Worm (Caenorhabditis elegans) whole organism, L3 larva: ENCODE data around the gene anmt-1.

Source experiments
- R02D3.7 ChIP-seq: fragments of 150-350 bp; optimal IDR thresholded peaks from 2 replicates; lab custom pipeline; 2014; ENCODE audit warnings: missing biosample characterization, missing genetic modification characterization
- ZK546.5 ChIP-seq: sonication (generic microtip); optimal IDR thresholded peaks from 2 replicates; lab custom pipeline; 2017; ENCODE audit warnings: missing biosample characterization, missing genetic modification characterization
- aly-2 ChIP-seq: fragments of 150-350 bp; optimal IDR thresholded peaks from 2 replicates; lab custom pipeline; 2014; ENCODE audit warnings: missing biosample characterization, missing genetic modification characterization
- ama-1 ChIP-seq: fragments of 150-350 bp; optimal IDR thresholded peaks from 2 replicates; lab custom pipeline; 2018
- ceh-28 ChIP-seq: fragments of 150-350 bp; optimal IDR thresholded peaks from 2 replicates; lab custom pipeline; 2014; ENCODE audit warnings: missing biosample characterization, missing genetic modification reagents, missing genetic modification characterization
- ceh-82 ChIP-seq: fragments of 150-350 bp; optimal IDR thresholded peaks from 2 replicates; lab custom pipeline; 2014; ENCODE audit warnings: missing biosample characterization, missing genetic modification characterization
- daf-12 ChIP-seq: fragments of 150-350 bp; optimal IDR thresholded peaks from 2 replicates; lab custom pipeline; 2014; ENCODE audit warnings: missing biosample characterization, missing genetic modification reagents, missing genetic modification characterization
- egl-27 ChIP-seq: sonication (generic microtip); optimal IDR thresholded peaks from 4 replicates; lab custom pipeline; 2017; ENCODE audit warnings: missing biosample characterization, missing genetic modification reagents, missing genetic modification characterization
- egl-5 ChIP-seq: fragments of 150-350 bp; optimal IDR thresholded peaks from 2 replicates; lab custom pipeline; 2017; ENCODE audit warnings: missing biosample characterization, missing genetic modification reagents, missing genetic modification characterization, inconsistent platforms
- elt-1 ChIP-seq: fragments of 150-350 bp; optimal IDR thresholded peaks from 2 replicates; lab custom pipeline; 2014; ENCODE audit warnings: missing biosample characterization, missing genetic modification characterization
- elt-2 ChIP-seq: sonication (generic microtip); optimal IDR thresholded peaks from 2 replicates; lab custom pipeline; 2016; ENCODE audit warnings: missing genetic modification reagents, mild to moderate bottlenecking, missing genetic modification characterization, missing compliant biosample characterization
- elt-3 ChIP-seq, 3 experiments: fragments of 150-350 bp in 1 of 3; sonication (generic microtip) in 2 of 3; optimal IDR thresholded peaks; 2 replicates in 2 of 3; 4 replicates in 1 of 3; lab custom pipeline; 2014 to 2017; ENCODE audit warnings: missing biosample characterization in 3 of 3, missing genetic modification characterization in 3 of 3
- fkh-10 ChIP-seq: sonication (generic microtip); optimal IDR thresholded peaks from 2 replicates; lab custom pipeline; 2017; ENCODE audit warnings: missing biosample characterization, missing genetic modification reagents, missing genetic modification characterization
- fkh-2 ChIP-seq: fragments of 150-350 bp; optimal IDR thresholded peaks from 2 replicates; lab custom pipeline; 2014; ENCODE audit warnings: missing biosample characterization, missing genetic modification reagents, missing genetic modification characterization
- fos-1 ChIP-seq: fragments of 150-350 bp; optimal IDR thresholded peaks from 2 replicates; lab custom pipeline; 2014; ENCODE audit warnings: missing biosample characterization, missing genetic modification characterization
- hmg-11 ChIP-seq: sonication (generic microtip); optimal IDR thresholded peaks from 2 replicates; lab custom pipeline; 2016; ENCODE audit warnings: missing genetic modification characterization, missing compliant biosample characterization
- jun-1 ChIP-seq: fragments of 150-350 bp; optimal IDR thresholded peaks from 2 replicates; lab custom pipeline; 2014; ENCODE audit warnings: missing biosample characterization, missing genetic modification reagents, missing genetic modification characterization
- lin-15B ChIP-seq: fragments of 150-350 bp; optimal IDR thresholded peaks from 2 replicates; lab custom pipeline; 2014; ENCODE audit warnings: missing biosample characterization, missing genetic modification characterization
- lin-39 ChIP-seq: fragments of 150-350 bp; optimal IDR thresholded peaks from 2 replicates; lab custom pipeline; 2018; ENCODE audit warnings: missing biosample characterization, missing genetic modification reagents, missing genetic modification characterization
- mdl-1 ChIP-seq: fragments of 150-350 bp; optimal IDR thresholded peaks from 2 replicates; lab custom pipeline; 2014; ENCODE audit warnings: missing biosample characterization, missing genetic modification characterization
- mml-1 ChIP-seq: fragments of 150-350 bp; sonication (generic microtip); optimal IDR thresholded peaks from 3 replicates; lab custom pipeline; 2014; ENCODE audit warnings: missing biosample characterization, missing genetic modification characterization
- nfya-1 ChIP-seq: sonication (generic microtip); optimal IDR thresholded peaks from 2 replicates; lab custom pipeline; 2017; ENCODE audit warnings: missing genetic modification characterization, mild to moderate bottlenecking, missing compliant biosample characterization, antibody characterized with exemption, moderate library complexity; ENCODE audit not compliant: insufficient read depth
- nhr-11 ChIP-seq: fragments of 150-350 bp; optimal IDR thresholded peaks from 2 replicates; lab custom pipeline; 2014; ENCODE audit warnings: missing biosample characterization, missing genetic modification characterization
- nhr-12 ChIP-seq: fragments of 150-350 bp; optimal IDR thresholded peaks from 2 replicates; lab custom pipeline; 2014; ENCODE audit warnings: missing biosample characterization, missing genetic modification characterization
- nhr-23 ChIP-seq: fragments of 150-350 bp; optimal IDR thresholded peaks from 2 replicates; lab custom pipeline; 2014; ENCODE audit warnings: missing biosample characterization, missing genetic modification reagents, missing genetic modification characterization
- nhr-25 ChIP-seq: sonication (generic microtip); optimal IDR thresholded peaks from 2 replicates; lab custom pipeline; 2017; ENCODE audit warnings: missing biosample characterization, missing genetic modification characterization
- nhr-28 ChIP-seq: fragments of 150-350 bp; optimal IDR thresholded peaks from 2 replicates; lab custom pipeline; 2014; ENCODE audit warnings: missing biosample characterization, missing genetic modification characterization
- nhr-43 ChIP-seq: sonication (generic microtip); optimal IDR thresholded peaks from 2 replicates; lab custom pipeline; 2016; ENCODE audit warnings: mild to moderate bottlenecking, missing genetic modification characterization, missing compliant biosample characterization; ENCODE audit not compliant: poor library complexity, severe bottlenecking
- nhr-67 ChIP-seq: fragments of 150-350 bp; optimal IDR thresholded peaks from 2 replicates; lab custom pipeline; 2014; ENCODE audit warnings: missing biosample characterization, missing genetic modification characterization
- nhr-76 ChIP-seq: fragments of 150-350 bp; sonication (generic microtip); optimal IDR thresholded peaks from 5 replicates; lab custom pipeline; 2014; ENCODE audit warnings: missing biosample characterization, missing genetic modification characterization
- pha-4 ChIP-seq: fragments of 150-350 bp; optimal IDR thresholded peaks from 2 replicates; lab custom pipeline; 2014; ENCODE audit warnings: missing biosample characterization, missing genetic modification reagents, missing genetic modification characterization
- pqm-1 ChIP-seq: fragments of 150-350 bp; optimal IDR thresholded peaks from 2 replicates; lab custom pipeline; 2017; ENCODE audit warnings: missing biosample characterization, missing genetic modification characterization, inconsistent platforms
- sea-2 ChIP-seq: fragments of 150-350 bp; sonication (generic microtip); optimal IDR thresholded peaks from 4 replicates; lab custom pipeline; 2014; ENCODE audit warnings: missing biosample characterization, missing genetic modification reagents, missing genetic modification characterization
- skn-1 ChIP-seq: fragments of 150-350 bp; optimal IDR thresholded peaks from 2 replicates; lab custom pipeline; 2014; ENCODE audit warnings: missing biosample characterization, missing genetic modification characterization
- snpc-4 ChIP-seq: fragments of 150-350 bp; optimal IDR thresholded peaks from 2 replicates; lab custom pipeline; 2014; ENCODE audit warnings: missing biosample characterization, missing genetic modification characterization
- tbx-2 ChIP-seq: sonication (generic microtip); optimal IDR thresholded peaks from 2 replicates; lab custom pipeline; 2016; ENCODE audit warnings: mild to moderate bottlenecking, missing genetic modification characterization, missing compliant biosample characterization
- unc-39 ChIP-seq: sonication (generic microtip); optimal IDR thresholded peaks from 4 replicates; lab custom pipeline; 2017; ENCODE audit warnings: missing biosample characterization, missing genetic modification characterization
- zag-1 ChIP-seq: fragments of 150-350 bp; optimal IDR thresholded peaks from 2 replicates; lab custom pipeline; 2014; ENCODE audit warnings: missing biosample characterization, missing genetic modification characterization
- ztf-11 ChIP-seq: fragments of 150-350 bp; optimal IDR thresholded peaks from 2 replicates; lab custom pipeline; 2014; ENCODE audit warnings: missing biosample characterization, missing genetic modification characterization
- ztf-4 ChIP-seq: fragments of 150-350 bp; optimal IDR thresholded peaks from 2 replicates; lab custom pipeline; 2014; ENCODE audit warnings: missing biosample characterization, missing genetic modification characterization

Gene anmt-1

DNA sequence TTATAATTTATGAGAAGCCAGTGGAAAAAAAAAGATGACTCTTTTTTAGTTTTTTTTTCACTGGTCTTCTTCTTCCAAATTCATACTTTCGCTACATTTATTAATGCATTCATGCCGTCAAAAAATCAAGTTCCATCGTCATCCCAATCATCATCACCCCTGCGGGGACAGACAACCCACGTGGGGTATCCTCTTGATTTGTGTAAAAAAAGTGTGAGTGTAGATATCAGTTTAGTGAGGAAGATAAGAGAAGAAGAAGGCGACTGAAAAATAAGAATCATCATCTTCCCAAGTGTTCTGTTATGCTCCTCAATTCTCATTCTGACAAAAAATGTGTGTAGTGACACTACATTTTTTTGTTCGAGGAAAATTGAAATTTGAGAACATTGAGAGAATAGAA is 47.4 kb downstream of the anmt-1 start:
- no peak for TF ChIP-seq daf-12 (tag; lab: Kevin White, UChicago)
- no peak for TF ChIP-seq nhr-76 (tag; lab: Kevin White, UChicago)
- TF ChIP-seq nhr-25 (tag; lab: Kevin White, UChicago) = peak; percentile 35
- TF ChIP-seq ZK546.5 (tag; lab: Kevin White, UChicago) = no peak
- TF ChIP-seq nhr-43 (tag; lab: Kevin White, UChicago) = peak; percentile 0
- TF ChIP-seq ztf-11 (tag; lab: Kevin White, UChicago) = no peak
- TF ChIP-seq nhr-11 (tag; lab: Kevin White, UChicago) = no peak
- no peak for TF ChIP-seq lin-15B (tag; lab: Kevin White, UChicago)
- TF ChIP-seq fos-1 (tag; lab: Kevin White, UChicago) = no peak
- TF ChIP-seq nfya-1 (tag; lab: Kevin White, UChicago) = peak; percentile 42
- no peak for TF ChIP-seq pqm-1 (tag; lab: Kevin White, UChicago)
- TF ChIP-seq skn-1 (tag; lab: Kevin White, UChicago) = no peak
- TF ChIP-seq ceh-28 (tag; lab: Kevin White, UChicago) = no peak
- TF ChIP-seq elt-2 (tag; lab: Kevin White, UChicago) = peak; percentile 0
- no peak for TF ChIP-seq jun-1 (tag; lab: Kevin White, UChicago)
- TF ChIP-seq nhr-23 (tag; lab: Kevin White, UChicago) = no peak
- TF ChIP-seq tbx-2 (tag; lab: Kevin White, UChicago) = no peak
- TF ChIP-seq mdl-1 (tag; lab: Kevin White, UChicago) = no peak
- no peak for TF ChIP-seq egl-5 (tag; lab: Kevin White, UChicago)
- no peak for TF ChIP-seq aly-2 (tag; lab: Kevin White, UChicago)
- no peak for TF ChIP-seq ztf-4 (tag; lab: Kevin White, UChicago)
- no peak for TF ChIP-seq lin-39 (tag; lab: Kevin White, UChicago)
- TF ChIP-seq nhr-12 (tag; lab: Kevin White, UChicago) = no peak
- TF ChIP-seq fkh-2 (tag; lab: Kevin White, UChicago) = no peak

DNA sequence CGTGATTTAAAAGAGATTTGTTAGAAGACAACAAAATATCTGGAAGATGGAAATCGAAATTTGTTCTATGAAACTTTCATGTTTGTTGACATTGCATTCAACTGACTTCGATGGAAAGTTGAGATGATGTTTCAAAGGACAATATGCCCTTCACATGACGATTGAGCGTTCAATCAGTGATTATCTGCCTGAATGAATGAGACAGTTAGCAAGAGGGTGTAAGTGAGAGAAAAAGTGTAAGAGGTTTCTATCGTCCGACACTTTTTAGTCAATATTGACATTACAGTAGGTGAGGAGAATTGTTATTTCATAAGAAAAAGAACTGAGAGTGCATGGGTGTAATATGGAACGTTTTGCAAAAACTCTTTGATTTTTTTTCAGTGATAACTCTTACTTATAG is 48.6 kb downstream of the anmt-1 start:
- no peak for TF ChIP-seq mml-1 (tag; lab: Kevin White, UChicago)
- TF ChIP-seq egl-27 (tag; lab: Kevin White, UChicago) = peak; percentile 9
- no peak for TF ChIP-seq nhr-23 (tag; lab: Kevin White, UChicago)
- no peak for TF ChIP-seq tbx-2 (tag; lab: Kevin White, UChicago)
- TF ChIP-seq snpc-4 = no peak
- no peak for TF ChIP-seq fos-1 (tag; lab: Kevin White, UChicago)
- peak; percentile 33 for TF ChIP-seq jun-1 (tag; lab: Kevin White, UChicago)
- TF ChIP-seq lin-39 (tag; lab: Kevin White, UChicago) = no peak
- TF ChIP-seq mdl-1 (tag; lab: Kevin White, UChicago) = no peak
- TF ChIP-seq fkh-2 (tag; lab: Kevin White, UChicago) = no peak
- TF ChIP-seq elt-3 (tag; optimal IDR thresholded peaks at IDR 0.05; lab: Kevin White, UChicago) = no peak
- no peak for TF ChIP-seq nhr-76 (tag; lab: Kevin White, UChicago)
- no peak for TF ChIP-seq ceh-28 (tag; lab: Kevin White, UChicago)
- peak; percentile 100 for TF ChIP-seq pha-4 (tag; lab: Kevin White, UChicago)
- TF ChIP-seq nhr-43 (tag; lab: Kevin White, UChicago) = no peak
- TF ChIP-seq ama-1 (lab: Kevin White, UChicago) = no peak
- peak; percentile 66 for TF ChIP-seq pqm-1 (tag; lab: Kevin White, UChicago)
- TF ChIP-seq elt-1 (tag; lab: Kevin White, UChicago) = no peak
- no peak for TF ChIP-seq sea-2
- no peak for TF ChIP-seq nfya-1 (tag; lab: Kevin White, UChicago)
- no peak for TF ChIP-seq nhr-28 (tag; lab: Kevin White, UChicago)
- no peak for TF ChIP-seq zag-1
- no peak for TF ChIP-seq nhr-12 (tag; lab: Kevin White, UChicago)
- no peak for TF ChIP-seq ceh-82 (tag; lab: Kevin White, UChicago)
- TF ChIP-seq fkh-10 = no peak
- no peak for TF ChIP-seq lin-15B (tag; lab: Kevin White, UChicago)
- TF ChIP-seq elt-2 (tag; lab: Kevin White, UChicago) = no peak
- no peak for TF ChIP-seq R02D3.7 (tag; lab: Kevin White, UChicago)
- no peak for TF ChIP-seq hmg-11 (tag; lab: Kevin White, UChicago)
- TF ChIP-seq daf-12 (tag; lab: Kevin White, UChicago) = no peak
- no peak for TF ChIP-seq nhr-67 (tag; lab: Kevin White, UChicago)
- peak; percentile 15 for TF ChIP-seq nhr-25 (tag; lab: Kevin White, UChicago)
- TF ChIP-seq nhr-11 (tag; lab: Kevin White, UChicago) = no peak
- no peak for TF ChIP-seq ztf-4 (tag; lab: Kevin White, UChicago)
- no peak for TF ChIP-seq unc-39 (tag; lab: Kevin White, UChicago)
